Fruit fly (Drosophila melanogaster) whole organism, embryonic: ENCODE data around the gene CG5056.
A peak's percentile ranks its signal among the peaks of the same experiment; 100 is the strongest.

ENCODE experiments used
- Adf1 ChIP-seq: fragments of 200-800 bp; sonication (Bioruptor generic); IDR thresholded peaks from 2 replicates; pipeline ENCODE4 v1.3.6; 2022; ENCODE audit warnings: missing biosample characterization, missing genetic modification characterization
- Atf-2 ChIP-seq: fragments of 200-800 bp; sonication (Bioruptor generic); optimal IDR thresholded peaks from 2 replicates; lab custom pipeline; 2016; ENCODE audit warnings: missing biosample characterization, missing genetic modification characterization
- CG10366 ChIP-seq: fragments of 200-800 bp; sonication (Bioruptor generic); IDR thresholded peaks from 2 replicates; pipeline ENCODE4 v1.3.6; 2022; ENCODE audit warnings: missing biosample characterization, missing genetic modification characterization
- CG10565 ChIP-seq: fragments of 200-800 bp; sonication (Bioruptor generic); optimal IDR thresholded peaks from 3 replicates; lab custom pipeline; 2016; ENCODE audit warnings: missing biosample characterization, mild to moderate bottlenecking, missing genetic modification characterization
- CG10654 ChIP-seq: fragments of 200-800 bp; sonication (Bioruptor generic); optimal IDR thresholded peaks from 2 replicates; lab custom pipeline; 2016; ENCODE audit warnings: missing biosample characterization, missing genetic modification characterization
- CG11247 ChIP-seq: fragments of 200-800 bp; sonication (Bioruptor generic); IDR thresholded peaks from 2 replicates; pipeline ENCODE4 v1.3.6; 2022; ENCODE audit warnings: missing biosample characterization, missing genetic modification characterization
- CG12071 ChIP-seq: fragments of 200-800 bp; sonication (Bioruptor generic); optimal IDR thresholded peaks from 3 replicates; lab custom pipeline; 2018; ENCODE audit warnings: missing biosample characterization, mild to moderate bottlenecking, missing genetic modification characterization
- CG12942 ChIP-seq: fragments of 200-800 bp; sonication (Bioruptor generic); optimal IDR thresholded peaks from 3 replicates; lab custom pipeline; 2016; ENCODE audit warnings: missing biosample characterization, missing genetic modification characterization
- CG13123 ChIP-seq: fragments of 200-800 bp; sonication (Bioruptor generic); optimal IDR thresholded peaks from 2 replicates; lab custom pipeline; 2016; ENCODE audit warnings: missing biosample characterization, missing genetic modification characterization
- CG13296 ChIP-seq: fragments of 200-800 bp; sonication (Bioruptor generic); optimal IDR thresholded peaks from 3 replicates; lab custom pipeline; 2018; ENCODE audit warnings: missing biosample characterization, mild to moderate bottlenecking, missing genetic modification characterization
- CG13624 ChIP-seq: fragments of 200-800 bp; sonication (Bioruptor generic); optimal IDR thresholded peaks from 2 replicates; lab custom pipeline; 2016; ENCODE audit warnings: missing biosample characterization, missing genetic modification characterization
- CG14710 ChIP-seq: fragments of 200-800 bp; sonication (Bioruptor generic); optimal IDR thresholded peaks from 3 replicates; lab custom pipeline; 2019; ENCODE audit warnings: missing biosample characterization, mild to moderate bottlenecking, missing genetic modification characterization, moderate library complexity
- CG16815 ChIP-seq: fragments of 200-800 bp; sonication (Bioruptor generic); optimal IDR thresholded peaks from 3 replicates; lab custom pipeline; 2017; ENCODE audit warnings: missing biosample characterization, mild to moderate bottlenecking, missing genetic modification characterization
- CG17912 ChIP-seq: fragments of 200-800 bp; sonication (Bioruptor generic); optimal IDR thresholded peaks from 2 replicates; lab custom pipeline; 2018; ENCODE audit warnings: missing biosample characterization, mild to moderate bottlenecking, missing genetic modification characterization
- CG2712 ChIP-seq: fragments of 200-800 bp; optimal IDR thresholded peaks from 3 replicates; lab custom pipeline; 2019; ENCODE audit warnings: missing biosample characterization, mild to moderate bottlenecking, missing genetic modification characterization, moderate library complexity
- CG3163 ChIP-seq: fragments of 200-800 bp; sonication (Bioruptor generic); optimal IDR thresholded peaks from 3 replicates; lab custom pipeline; 2016; ENCODE audit warnings: missing biosample characterization, missing genetic modification characterization
- CG3281 ChIP-seq: fragments of 200-800 bp; sonication (Bioruptor generic); optimal IDR thresholded peaks from 3 replicates; lab custom pipeline; 2017; ENCODE audit warnings: missing biosample characterization, mild to moderate bottlenecking, missing genetic modification characterization
- CG3995 ChIP-seq: fragments of 200-800 bp; sonication (Bioruptor generic); optimal IDR thresholded peaks from 3 replicates; lab custom pipeline; 2016; ENCODE audit warnings: missing biosample characterization, missing genetic modification characterization
- CG4360 ChIP-seq: fragments of 200-800 bp; sonication (Bioruptor generic); IDR thresholded peaks from 2 replicates; pipeline ENCODE4 v1.3.6; 2022; ENCODE audit warnings: missing biosample characterization, missing genetic modification characterization
- CG4707 ChIP-seq: fragments of 200-800 bp; sonication (Bioruptor generic); optimal IDR thresholded peaks from 2 replicates; lab custom pipeline; 2018; ENCODE audit warnings: missing biosample characterization, mild to moderate bottlenecking, missing genetic modification characterization, moderate library complexity
- CG5245 ChIP-seq: fragments of 200-800 bp; sonication (Bioruptor generic); optimal IDR thresholded peaks from 3 replicates; lab custom pipeline; 2016; ENCODE audit warnings: missing biosample characterization, missing genetic modification characterization
- CG8281 ChIP-seq: fragments of 200-800 bp; sonication (Bioruptor generic); optimal IDR thresholded peaks from 2 replicates; lab custom pipeline; 2018; ENCODE audit warnings: missing biosample characterization, mild to moderate bottlenecking, missing genetic modification characterization, moderate library complexity
- CG8765 ChIP-seq: fragments of 200-800 bp; sonication (Bioruptor generic); IDR thresholded peaks from 2 replicates; pipeline ENCODE4 v1.3.6; 2022; ENCODE audit warnings: missing biosample characterization, missing genetic modification characterization
- CG9437 ChIP-seq: fragments of 200-800 bp; sonication (Bioruptor generic); optimal IDR thresholded peaks from 2 replicates; lab custom pipeline; 2018; ENCODE audit warnings: missing biosample characterization, mild to moderate bottlenecking, missing genetic modification characterization
- CHES-1-like ChIP-seq: fragments of 200-800 bp; sonication (Bioruptor generic); optimal IDR thresholded peaks from 2 replicates; lab custom pipeline; 2016; ENCODE audit warnings: missing biosample characterization, missing genetic modification characterization
- CrebB ChIP-seq: fragments of 200-800 bp; sonication (Bioruptor generic); optimal IDR thresholded peaks from 3 replicates; lab custom pipeline; 2018; ENCODE audit warnings: missing biosample characterization, mild to moderate bottlenecking, missing genetic modification characterization
- D ChIP-seq, 2 experiments: fragments of 200-800 bp in 1 of 2; fragments of >200 bp in 1 of 2; sonication (Bioruptor generic) in 1 of 2; optimal IDR thresholded peaks; 2 replicates in 1 of 2; 3 replicates in 1 of 2; lab custom pipeline; 2017; ENCODE audit warnings: mild to moderate bottlenecking in 1 of 2, missing biosample characterization in 1 of 2, missing genetic modification characterization in 1 of 2, missing genetic modification reagents in 1 of 2
- Deaf1 ChIP-seq: fragments of 200-800 bp; optimal IDR thresholded peaks from 3 replicates; lab custom pipeline; 2019; ENCODE audit warnings: missing biosample characterization, mild to moderate bottlenecking, missing genetic modification characterization, moderate library complexity
- Drgx ChIP-seq: fragments of 200-800 bp; sonication (Bioruptor generic); IDR thresholded peaks from 2 replicates; pipeline ENCODE4 v1.3.6; 2022; ENCODE audit warnings: missing biosample characterization, missing genetic modification characterization
- Lpt ChIP-seq: fragments of >200 bp; optimal IDR thresholded peaks from 2 replicates; lab custom pipeline; 2018; ENCODE audit warnings: missing biosample characterization, missing genetic modification characterization
- NC2β ChIP-seq: fragments of 200-800 bp; sonication (Bioruptor generic); optimal IDR thresholded peaks from 2 replicates; lab custom pipeline; 2016; ENCODE audit warnings: missing biosample characterization, missing genetic modification characterization
- Oaz ChIP-seq: fragments of 200-800 bp; sonication (Bioruptor generic); IDR thresholded peaks from 2 replicates; pipeline ENCODE4 v1.3.6; 2022; ENCODE audit warnings: missing biosample characterization, missing genetic modification characterization
- Poxn ChIP-seq: fragments of 200-800 bp; sonication (Bioruptor generic); IDR thresholded peaks from 2 replicates; pipeline ENCODE4 v1.3.6; 2022; ENCODE audit warnings: missing biosample characterization, missing genetic modification characterization
- Rx ChIP-seq: fragments of 200-800 bp; sonication (Bioruptor generic); IDR thresholded peaks from 2 replicates; pipeline ENCODE4 v1.3.6; 2022; ENCODE audit warnings: missing biosample characterization, missing genetic modification characterization
- Spps ChIP-seq: fragments of 200-800 bp; sonication (Bioruptor generic); optimal IDR thresholded peaks from 2 replicates; lab custom pipeline; 2018; ENCODE audit warnings: missing biosample characterization, mild to moderate bottlenecking, missing genetic modification characterization
- Sry-δ ChIP-seq: fragments of 200-800 bp; sonication (Bioruptor generic); optimal IDR thresholded peaks from 2 replicates; lab custom pipeline; 2016; ENCODE audit warnings: missing biosample characterization, missing genetic modification characterization
- ap ChIP-seq: fragments of 200-800 bp; sonication (Bioruptor generic); IDR thresholded peaks from 2 replicates; pipeline ENCODE4 v1.3.6; 2022; ENCODE audit warnings: missing biosample characterization, missing genetic modification characterization
- dati ChIP-seq: fragments of 200-800 bp; sonication (Bioruptor generic); IDR thresholded peaks from 2 replicates; pipeline ENCODE4 v1.3.6; 2022; ENCODE audit warnings: missing biosample characterization, missing genetic modification characterization
- dmrt11E ChIP-seq: fragments of 200-800 bp; sonication (Bioruptor generic); optimal IDR thresholded peaks from 3 replicates; lab custom pipeline; 2018; ENCODE audit warnings: missing biosample characterization, mild to moderate bottlenecking, missing genetic modification characterization, moderate library complexity
- ind ChIP-seq: fragments of 200-800 bp; sonication (Bioruptor generic); optimal IDR thresholded peaks from 3 replicates; lab custom pipeline; 2016; ENCODE audit warnings: missing biosample characterization, missing genetic modification characterization
- lbe ChIP-seq: fragments of 200-800 bp; sonication (Bioruptor generic); optimal IDR thresholded peaks from 2 replicates; lab custom pipeline; 2016; ENCODE audit warnings: missing biosample characterization, mild to moderate bottlenecking, missing genetic modification characterization
- nmo ChIP-seq: fragments of 200-800 bp; sonication (Bioruptor generic); optimal IDR thresholded peaks from 2 replicates; lab custom pipeline; 2018; ENCODE audit warnings: missing biosample characterization, mild to moderate bottlenecking, missing genetic modification characterization, moderate library complexity
- oc ChIP-seq: fragments of 200-800 bp; sonication (Bioruptor generic); optimal IDR thresholded peaks from 2 replicates; lab custom pipeline; 2018; ENCODE audit warnings: missing biosample characterization, mild to moderate bottlenecking, missing genetic modification characterization, moderate library complexity
- p53 ChIP-seq: fragments of 200-800 bp; sonication (Bioruptor generic); optimal IDR thresholded peaks from 2 replicates; lab custom pipeline; 2016; ENCODE audit warnings: missing biosample characterization, missing genetic modification characterization
- pros ChIP-seq: fragments of 200-800 bp; sonication (Bioruptor generic); optimal IDR thresholded peaks from 3 replicates; lab custom pipeline; 2019; ENCODE audit warnings: missing biosample characterization, mild to moderate bottlenecking, missing genetic modification characterization, moderate library complexity
- repo ChIP-seq: fragments of 200-800 bp; sonication (Bioruptor generic); optimal IDR thresholded peaks from 2 replicates; lab custom pipeline; 2016; ENCODE audit warnings: missing biosample characterization, missing genetic modification characterization
- salm ChIP-seq: fragments of 200-800 bp; sonication (Bioruptor generic); optimal IDR thresholded peaks from 2 replicates; lab custom pipeline; 2018; ENCODE audit warnings: missing biosample characterization, mild to moderate bottlenecking, missing genetic modification characterization
- tna ChIP-seq: fragments of 200-800 bp; sonication (Bioruptor generic); IDR thresholded peaks from 2 replicates; pipeline ENCODE4 v1.3.6; 2022; ENCODE audit warnings: missing biosample characterization, missing genetic modification characterization; ENCODE audit not compliant: partially characterized antibody
- trem ChIP-seq: fragments of 200-800 bp; optimal IDR thresholded peaks from 3 replicates; lab custom pipeline; 2019; ENCODE audit warnings: missing biosample characterization, mild to moderate bottlenecking, missing genetic modification characterization, moderate library complexity
- tx ChIP-seq: fragments of 200-800 bp; sonication (Bioruptor generic); optimal IDR thresholded peaks from 2 replicates; lab custom pipeline; 2016; ENCODE audit warnings: missing biosample characterization, missing genetic modification characterization
- usp ChIP-seq: fragments of >200 bp; optimal IDR thresholded peaks from 2 replicates; lab custom pipeline; 2017; ENCODE audit warnings: missing biosample characterization, missing genetic modification characterization

CG5056 gene

DNA sequence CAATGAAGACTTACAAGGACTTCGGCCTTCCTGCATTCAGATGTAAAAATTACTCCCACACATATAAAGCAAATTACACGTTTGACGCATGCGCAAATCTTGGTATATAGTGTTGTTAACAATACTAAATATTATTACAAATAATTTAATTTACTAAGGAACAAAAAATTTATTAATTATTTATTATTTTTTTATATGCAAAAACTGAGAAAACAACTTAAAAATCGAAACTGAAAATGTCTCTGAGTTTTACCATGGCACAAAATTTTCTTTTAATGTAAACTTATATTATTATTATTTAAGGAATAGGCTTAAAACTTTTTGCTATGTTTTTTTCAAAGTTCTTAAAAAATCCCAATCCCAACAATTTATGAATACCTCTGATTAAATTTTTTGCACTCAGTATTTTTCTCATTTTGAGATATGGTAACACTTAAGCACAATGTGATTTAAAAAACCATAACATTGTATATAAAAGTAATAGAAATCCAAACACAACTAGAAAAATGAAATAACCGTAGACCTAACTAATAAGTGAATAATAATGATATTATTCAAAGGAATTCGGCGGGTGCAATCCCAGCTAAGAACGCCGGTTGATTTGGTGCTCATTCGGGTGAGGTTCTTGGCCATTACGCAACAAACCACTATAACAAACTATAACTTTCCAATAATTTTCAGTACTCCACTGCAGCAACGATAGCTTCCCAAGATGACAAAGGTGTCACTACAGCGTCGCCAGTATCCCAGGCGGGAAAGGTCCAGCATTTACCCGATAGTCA lies 35.2 kb upstream of the CG5056 start, which contains the start of the genes Schip1 and Cox10 (continued):
- no peak for TF ChIP-seq CG10366 (GFP tag; lab: Robert Waterston, UW)
- TF ChIP-seq CHES-1-like (GFP tag; lab: Kevin White, UChicago) = no peak
- TF ChIP-seq Drgx (GFP tag; lab: Robert Waterston, UW) = no peak
- TF ChIP-seq Sry-δ (GFP tag; lab: Kevin White, UChicago) = no peak
- no peak for TF ChIP-seq p53 (GFP tag; lab: Kevin White, UChicago)
- no peak for TF ChIP-seq CG16815 (GFP tag; lab: Kevin White, UChicago)
- peak; percentile 52 for TF ChIP-seq trem (tag; lab: Kevin White, UChicago)
- TF ChIP-seq nmo (GFP tag; lab: Kevin White, UChicago) = peak; percentile 18
- no peak for TF ChIP-seq CG3281 (GFP tag; lab: Kevin White, UChicago)
- no peak for TF ChIP-seq tx (GFP tag; lab: Kevin White, UChicago)
- TF ChIP-seq CG5245 (GFP tag; lab: Kevin White, UChicago) = no peak
- TF ChIP-seq usp (GFP tag; lab: Kevin White, UChicago) = no peak
- no peak for TF ChIP-seq tna (GFP tag; lab: Robert Waterston, UW)
- no peak for TF ChIP-seq CG12942 (GFP tag; lab: Kevin White, UChicago)
- peak; percentile 40 for TF ChIP-seq CG2712 (tag; lab: Kevin White, UChicago)
- peak; percentile 46 for TF ChIP-seq CG14710 (tag; lab: Kevin White, UChicago)
- TF ChIP-seq CG12071 (GFP tag; lab: Kevin White, UChicago) = no peak
- no peak for TF ChIP-seq ap
- TF ChIP-seq Oaz (GFP tag; lab: Robert Waterston, UW) = no peak
- no peak for TF ChIP-seq salm (tag; lab: Kevin White, UChicago)
- TF ChIP-seq Rx (GFP tag; lab: Robert Waterston, UW) = no peak
- TF ChIP-seq Deaf1 (tag; lab: Kevin White, UChicago) = no peak
- TF ChIP-seq Lpt (GFP tag; lab: Kevin White, UChicago) = no peak
- TF ChIP-seq ind (GFP tag; lab: Kevin White, UChicago) = no peak
- no peak for TF ChIP-seq pros
- TF ChIP-seq repo = no peak
- TF ChIP-seq NC2β (GFP tag; lab: Kevin White, UChicago) = no peak
- TF ChIP-seq CG8281 (tag; lab: Kevin White, UChicago) = no peak
- no peak for TF ChIP-seq CG4360
- TF ChIP-seq CrebB (tag; lab: Kevin White, UChicago) = no peak
- TF ChIP-seq CG4707 = no peak
- no peak for TF ChIP-seq Spps (tag; lab: Kevin White, UChicago)
- no peak for TF ChIP-seq Atf-2
- no peak for TF ChIP-seq CG3995
- TF ChIP-seq CG17912 (GFP tag; lab: Kevin White, UChicago) = no peak
- TF ChIP-seq CG13624 (GFP tag; lab: Kevin White, UChicago) = no peak
- no peak for TF ChIP-seq lbe (GFP tag; lab: Kevin White, UChicago)
- no peak for TF ChIP-seq dati (GFP tag; lab: Robert Waterston, UW)
- no peak for TF ChIP-seq CG9437 (GFP tag; lab: Kevin White, UChicago)
- TF ChIP-seq oc (tag; lab: Kevin White, UChicago) = no peak
- no peak for TF ChIP-seq Adf1 (GFP tag; lab: Robert Waterston, UW)
- TF ChIP-seq CG3163 = no peak
- TF ChIP-seq CG10565 (GFP tag; lab: Kevin White, UChicago) = no peak
- TF ChIP-seq CG13123 = no peak
- no peak for TF ChIP-seq dmrt11E
- TF ChIP-seq CG8765 (GFP tag; lab: Robert Waterston, UW) = no peak
- TF ChIP-seq Poxn (GFP tag; lab: Robert Waterston, UW) = no peak
- no peak for TF ChIP-seq CG11247
- no peak for TF ChIP-seq D (optimal IDR thresholded peaks at IDR 0.05; lab: Kevin White, UChicago)
- TF ChIP-seq D (GFP tag; optimal IDR thresholded peaks at IDR 0.05; lab: Kevin White, UChicago) = no peak
- TF ChIP-seq CG13296 (GFP tag; lab: Kevin White, UChicago) = no peak
- no peak for TF ChIP-seq CG10654 (GFP tag; lab: Kevin White, UChicago)
